Fruit fly (Drosophila melanogaster): ENCODE measurements around the gene Ccp84Ae.

Gene Ccp84Ae

DNA sequence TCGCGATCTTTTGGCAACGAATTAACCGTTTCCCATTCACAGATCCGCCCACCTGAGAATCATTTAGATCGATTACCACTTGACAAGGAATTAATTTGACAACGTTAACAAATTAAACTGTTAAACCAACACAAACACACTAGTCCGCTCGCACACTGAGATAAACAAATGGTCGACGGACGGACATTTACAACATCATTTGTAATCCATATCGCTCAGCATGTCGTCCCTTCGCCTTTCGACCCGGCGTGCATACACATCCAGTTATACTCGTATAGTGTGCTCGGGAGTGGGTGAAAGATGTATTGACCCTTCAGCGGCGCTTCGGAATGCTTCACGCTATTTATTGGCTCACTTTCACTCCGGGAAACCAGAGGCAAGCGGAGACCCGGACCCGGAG, 44.2 kb upstream of the Ccp84Ae start (continued):
- TF ChIP-seq Usf (GFP tag; optimal IDR thresholded peaks at IDR 0.05) (no peak), PHDP (tag; optimal IDR thresholded peaks at IDR 0.05) (no peak), CG12219 (GFP tag; optimal IDR thresholded peaks at IDR 0.05) (no peak), CG2116 (GFP tag; optimal IDR thresholded peaks at IDR 0.05) (no peak), hb (GFP tag; IDR thresholded peaks at IDR 0.05; ENCODE audit: partially characterized antibody) (no peak), CG12236 (GFP tag; optimal IDR thresholded peaks at IDR 0.05) (no peak), CG17568 (GFP tag; optimal IDR thresholded peaks at IDR 0.05) (no peak), twi (tag; optimal IDR thresholded peaks at IDR 0.05) (peak; percentile 61), Camta (GFP tag; optimal IDR thresholded peaks at IDR 0.05) (no peak), stc (GFP tag; IDR thresholded peaks at IDR 0.05) (no peak), wek (GFP tag; optimal IDR thresholded peaks at IDR 0.05) (no peak), tll (GFP tag; optimal IDR thresholded peaks at IDR 0.05) (peak in 1 of 2 experiments; percentile 62), toy (GFP tag; IDR thresholded peaks at IDR 0.05) (no peak), CG7839 (tag; optimal IDR thresholded peaks at IDR 0.05) (no peak), CG14860 (GFP tag; IDR thresholded peaks at IDR 0.05; ENCODE audit: partially characterized antibody) (no peak)

DNA sequence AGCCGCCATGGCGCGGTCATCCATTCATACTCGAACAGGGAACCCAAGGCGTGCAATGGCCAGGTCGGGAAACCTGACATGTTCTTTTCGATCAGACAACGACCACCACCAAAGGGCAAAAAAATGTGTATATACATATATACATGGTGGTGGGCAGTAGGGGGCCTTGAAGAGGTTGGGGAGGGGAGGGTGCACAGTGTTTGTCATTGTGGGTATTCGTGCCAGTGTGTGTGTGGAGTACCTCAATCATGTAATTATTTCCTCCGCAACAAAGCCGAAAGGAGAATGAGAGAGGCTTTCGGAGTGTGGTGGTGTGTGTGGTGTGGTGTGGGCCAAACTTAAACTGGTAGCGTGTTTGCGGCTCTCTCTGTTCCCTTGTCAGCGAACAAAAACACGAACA, 34.6 kb upstream of the Ccp84Ae start:
- TF ChIP-seq Nf-YB (GFP tag; optimal IDR thresholded peaks at IDR 0.05) (peak; percentile 80), crol (GFP tag; IDR thresholded peaks at IDR 0.05) (peak; percentile 81), CG10209 (GFP tag; optimal IDR thresholded peaks at IDR 0.05) (no peak), Nf-YC (tag; optimal IDR thresholded peaks at IDR 0.05) (peak; percentile 64), CG4360 (GFP tag; IDR thresholded peaks at IDR 0.05) (no peak), cg (GFP tag; optimal IDR thresholded peaks at IDR 0.05) (peak; percentile 70), CG2116 (GFP tag; optimal IDR thresholded peaks at IDR 0.05) (no peak), Dll (GFP tag; IDR thresholded peaks at IDR 0.05; ENCODE audit: partially characterized antibody) (0 out of 4 replicates have a peak, but pooled peaks have one; percentile 23), sqz (GFP tag; optimal IDR thresholded peaks at IDR 0.05) (peak; percentile 40), CG10431 (GFP tag; optimal IDR thresholded peaks at IDR 0.05) (peak; percentile 73), grn (GFP tag; optimal IDR thresholded peaks at IDR 0.05) (no peak), pros (GFP tag; optimal IDR thresholded peaks at IDR 0.05) (peak; percentile 47), CG17912 (GFP tag; optimal IDR thresholded peaks at IDR 0.05) (no peak), wek (GFP tag; optimal IDR thresholded peaks at IDR 0.05) (peak; percentile 86), chinmo (GFP tag; IDR thresholded peaks at IDR 0.05; ENCODE audit: partially characterized antibody) (0 out of 4 replicates have a peak, but pooled peaks have one; percentile 26)

DNA sequence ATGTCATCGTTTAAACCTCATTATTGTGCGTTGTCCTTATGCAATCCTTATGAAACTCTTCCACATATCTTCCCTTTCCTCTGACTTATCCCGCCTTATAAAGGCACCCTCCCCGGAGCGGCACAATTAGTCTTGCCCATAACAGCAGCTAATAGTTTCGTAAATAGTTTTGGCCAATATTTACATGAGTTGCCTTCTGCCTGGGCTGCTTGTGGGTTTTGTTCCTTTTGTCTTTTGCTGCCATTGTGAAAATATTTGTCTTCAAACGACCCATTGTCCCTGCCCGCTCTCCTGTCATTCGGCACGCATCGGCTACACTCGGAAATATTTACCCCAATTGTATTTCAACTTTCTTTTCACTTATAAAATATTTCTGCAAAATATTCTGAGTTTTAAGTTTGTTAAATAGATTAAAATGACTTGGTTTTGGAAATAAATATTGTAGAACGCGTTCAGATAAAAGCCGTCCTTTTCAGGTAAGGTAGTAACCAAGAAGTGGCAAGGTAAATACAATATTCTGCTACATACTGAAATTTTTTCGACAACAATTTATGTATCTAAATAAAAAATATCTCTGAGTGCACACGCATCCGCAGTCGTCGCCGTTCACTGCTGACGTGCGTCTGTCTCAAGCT, 32.1 kb upstream of the Ccp84Ae start:
- TF ChIP-seq ERR (GFP tag; optimal IDR thresholded peaks at IDR 0.05), result no peak
- no peak for TF ChIP-seq CG3407 (GFP tag; optimal IDR thresholded peaks at IDR 0.05)
- TF ChIP-seq bsh (GFP tag; optimal IDR thresholded peaks at IDR 0.05), result peak in 1 of 2 experiments; percentile 49
- peak; percentile 42 for TF ChIP-seq CG8388 (GFP tag; optimal IDR thresholded peaks at IDR 0.05)
- no peak for TF ChIP-seq CG8765 (GFP tag; IDR thresholded peaks at IDR 0.05)
- peak in 1 of 2 experiments; percentile 68 for TF ChIP-seq eve (GFP tag; optimal IDR thresholded peaks at IDR 0.05)
- no peak for TF ChIP-seq da (GFP tag; optimal IDR thresholded peaks at IDR 0.05)
- no peak for TF ChIP-seq NC2β (GFP tag; optimal IDR thresholded peaks at IDR 0.05)
- no peak for TF ChIP-seq CG10543 (GFP tag; optimal IDR thresholded peaks at IDR 0.05)
- TF ChIP-seq odd (GFP tag; optimal IDR thresholded peaks at IDR 0.05), result peak; percentile 9
- no peak for TF ChIP-seq pros (GFP tag; optimal IDR thresholded peaks at IDR 0.05)
- TF ChIP-seq CG30403 (GFP tag; optimal IDR thresholded peaks at IDR 0.05), result peak; percentile 40
- peak in 1 of 2 experiments; percentile 2 for TF ChIP-seq dpn (GFP tag; optimal IDR thresholded peaks at IDR 0.05)
- no peak for TF ChIP-seq Opbp (GFP tag; IDR thresholded peaks at IDR 0.05; ENCODE audit: partially characterized antibody)
- no peak for TF ChIP-seq Tbp (GFP tag; optimal IDR thresholded peaks at IDR 0.05)
- TF ChIP-seq wek (GFP tag; optimal IDR thresholded peaks at IDR 0.05), result no peak
- TF ChIP-seq zfh2 (GFP tag; optimal IDR thresholded peaks at IDR 0.05), result no peak
- no peak for TF ChIP-seq Sry-δ (GFP tag; optimal IDR thresholded peaks at IDR 0.05)
- TF ChIP-seq PHDP (tag; optimal IDR thresholded peaks at IDR 0.05), result no peak
- TF ChIP-seq fru (optimal IDR thresholded peaks at IDR 0.05), result no peak
- no peak for TF ChIP-seq danr (GFP tag; IDR thresholded peaks at IDR 0.05)
- peak; percentile 35 for TF ChIP-seq Ssrp (tag; optimal IDR thresholded peaks at IDR 0.05)
